Worm (Caenorhabditis elegans) whole organism, L4 larva: ENCODE results near the gene F35F10.5.

Experiments used
- ZK337.2 ChIP-seq: fragments of 200-800 bp; sonication (Bioruptor generic); IDR thresholded peaks from 2 replicates; pipeline ENCODE4 v1.3.6; 2022; ENCODE audit warnings: missing genetic modification reagents, missing genetic modification characterization, missing compliant biosample characterization
- cey-2 ChIP-seq: sonication (generic microtip); optimal IDR thresholded peaks from 3 replicates; lab custom pipeline; 2017; ENCODE audit warnings: missing genetic modification characterization, mild to moderate bottlenecking, missing compliant biosample characterization, antibody characterized with exemption, borderline replicate concordance; ENCODE audit not compliant: insufficient read depth

ce11 chrV:3320432-3320831, 35.7 kb downstream of the F35F10.5 start, which contains the start of gene C17B7.14:
- TF ChIP-seq cey-2: no peak
- no peak for TF ChIP-seq ZK337.2 (GFP tag; lab: Robert Waterston, UW)
